Fruit fly (Drosophila melanogaster): Measurements from ENCODE around the gene CG11986.

DNA sequence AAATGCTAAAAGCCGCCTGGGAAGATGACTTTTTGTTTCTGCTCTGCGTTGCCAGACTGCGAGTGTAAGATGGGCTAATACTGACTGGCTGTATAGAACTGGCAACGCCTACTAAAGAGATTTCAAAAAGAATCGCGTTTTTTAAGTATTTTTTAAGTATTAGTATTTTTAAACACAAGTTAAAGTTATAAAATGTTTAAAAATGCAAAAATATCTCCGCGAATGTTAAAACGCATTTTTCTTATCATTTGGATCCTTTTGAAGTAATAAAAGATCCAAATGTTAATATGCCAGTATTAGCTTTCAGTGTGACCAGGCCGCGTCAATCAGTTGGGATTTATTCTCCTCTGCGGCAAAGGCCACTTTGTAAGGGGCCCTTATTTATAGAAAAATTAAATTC is 9.1 kb upstream of the CG11986 start, which contains the start of the genes Prosbeta3 and Iru:
- TF ChIP-seq psq (optimal IDR thresholded peaks at IDR 0.05): no peak
- TF ChIP-seq h (optimal IDR thresholded peaks at IDR 0.05): no peak
- TF ChIP-seq ttk (optimal IDR thresholded peaks at IDR 0.05): no peak
